Worm (Caenorhabditis elegans) whole organism, young adult: ENCODE measurements around the gene nxf-1.

ENCODE experiments used
- D2030.7 ChIP-seq: fragments of 200-800 bp; sonication (Bioruptor generic); IDR thresholded peaks from 2 replicates; pipeline ENCODE4 v1.3.6; 2022; ENCODE audit warnings: missing genetic modification reagents, missing genetic modification characterization, missing compliant biosample characterization
- F22D6.2 ChIP-seq: sonication (generic microtip); optimal IDR thresholded peaks from 2 replicates; lab custom pipeline; 2016; ENCODE audit warnings: mild to moderate bottlenecking, missing genetic modification characterization, missing compliant biosample characterization
- F37B4.10 ChIP-seq: fragments of 200-800 bp; sonication (Bioruptor generic); IDR thresholded peaks from 2 replicates; pipeline ENCODE4 v1.3.6; 2022; ENCODE audit warnings: missing genetic modification characterization, missing compliant biosample characterization
- F39B2.1 ChIP-seq: fragments of 200-800 bp; sonication (Bioruptor generic); IDR thresholded peaks from 2 replicates; pipeline ENCODE4 v1.3.6; 2022; ENCODE audit warnings: missing genetic modification reagents, missing genetic modification characterization, missing compliant biosample characterization
- F57A8.1 ChIP-seq: fragments of 200-800 bp; sonication (Bioruptor generic); optimal IDR thresholded peaks from 2 replicates; lab custom pipeline; 2018; ENCODE audit warnings: mild to moderate bottlenecking, missing genetic modification characterization, moderate library complexity, missing compliant biosample characterization
- K11D2.4 ChIP-seq: fragments of 200-800 bp; sonication (Bioruptor generic); IDR thresholded peaks from 2 replicates; pipeline ENCODE4 v1.3.6; 2022; ENCODE audit warnings: missing genetic modification reagents, missing genetic modification characterization, missing compliant biosample characterization
- Y67H2A.10 ChIP-seq: fragments of 200-800 bp; sonication (Bioruptor generic); conservative IDR thresholded peaks from 2 replicates; pipeline ENCODE4 v1.3.6; 2022; ENCODE audit warnings: missing genetic modification reagents, missing genetic modification characterization, missing compliant biosample characterization
- Y95B8A.8 ChIP-seq: fragments of 200-800 bp; sonication (Bioruptor generic); IDR thresholded peaks from 2 replicates; pipeline ENCODE4 v1.3.6; 2022; ENCODE audit warnings: missing genetic modification reagents, missing genetic modification characterization, missing compliant biosample characterization
- ama-1 ChIP-seq, 3 experiments: fragments of 150-350 bp in 1 of 3; sonication (generic microtip) in 2 of 3; optimal IDR thresholded peaks; 2 replicates each; lab custom pipeline; 2014 to 2018; ENCODE audit warnings: missing biosample characterization in 2 of 3, missing genetic modification characterization in 2 of 3, missing genetic modification reagents in 2 of 3
- aptf-2 ChIP-seq: fragments of 200-800 bp; sonication (Bioruptor generic); conservative IDR thresholded peaks from 2 replicates; pipeline ENCODE4 v1.3.6; 2022; ENCODE audit warnings: missing genetic modification reagents, missing genetic modification characterization, missing compliant biosample characterization
- attf-6 ChIP-seq: fragments of 200-800 bp; sonication (Bioruptor generic); IDR thresholded peaks from 2 replicates; pipeline ENCODE4 v1.3.6; 2022; ENCODE audit warnings: missing genetic modification reagents, missing genetic modification characterization, missing compliant biosample characterization
- ceh-27 ChIP-seq: fragments of 200-800 bp; sonication (Bioruptor generic); optimal IDR thresholded peaks from 2 replicates; lab custom pipeline; 2018; ENCODE audit warnings: mild to moderate bottlenecking, missing genetic modification characterization, moderate library complexity, missing compliant biosample characterization
- ceh-58 ChIP-seq: fragments of 200-800 bp; sonication (Bioruptor generic); IDR thresholded peaks from 2 replicates; pipeline ENCODE4 v1.3.6; 2022; ENCODE audit warnings: missing genetic modification characterization, missing compliant biosample characterization
- ceh-91 ChIP-seq: fragments of 200-800 bp; sonication (Bioruptor generic); IDR thresholded peaks from 2 replicates; pipeline ENCODE4 v1.3.6; 2022; ENCODE audit warnings: missing genetic modification reagents, missing genetic modification characterization, missing compliant biosample characterization
- chd-7 ChIP-seq: sonication (generic microtip); optimal IDR thresholded peaks from 2 replicates; lab custom pipeline; 2016; ENCODE audit warnings: mild to moderate bottlenecking, missing genetic modification characterization, moderate library complexity, missing compliant biosample characterization
- efl-1 ChIP-seq: fragments of 150-350 bp; optimal IDR thresholded peaks from 2 replicates; lab custom pipeline; 2014; ENCODE audit warnings: missing biosample characterization, missing genetic modification reagents, missing genetic modification characterization
- egl-44 ChIP-seq: fragments of 200-800 bp; sonication (Bioruptor generic); IDR thresholded peaks from 2 replicates; pipeline ENCODE4 v1.3.6; 2022; ENCODE audit warnings: missing genetic modification reagents, missing genetic modification characterization, missing compliant biosample characterization
- egrh-3 ChIP-seq: fragments of 200-800 bp; sonication (Bioruptor generic); IDR thresholded peaks from 2 replicates; pipeline ENCODE4 v1.3.6; 2022; ENCODE audit warnings: missing genetic modification reagents, missing genetic modification characterization, missing compliant biosample characterization
- ekl-4 ChIP-seq: fragments of 200-800 bp; sonication (Bioruptor generic); IDR thresholded peaks from 2 replicates; pipeline ENCODE4 v1.3.6; 2022; ENCODE audit warnings: missing genetic modification reagents, missing genetic modification characterization, missing compliant biosample characterization
- fkh-3 ChIP-seq: sonication (generic microtip); optimal IDR thresholded peaks from 2 replicates; lab custom pipeline; 2016; ENCODE audit warnings: mild to moderate bottlenecking, missing genetic modification characterization, missing compliant biosample characterization
- gei-17 ChIP-seq: fragments of 200-800 bp; sonication (Bioruptor generic); optimal IDR thresholded peaks from 2 replicates; lab custom pipeline; 2018; ENCODE audit warnings: mild to moderate bottlenecking, missing genetic modification characterization, missing compliant biosample characterization
- him-1 ChIP-seq: sonication (generic microtip); optimal IDR thresholded peaks from 2 replicates; lab custom pipeline; 2016; ENCODE audit warnings: missing genotype, missing genetic modification reagents, missing genetic modification characterization, missing compliant biosample characterization
- hlh-26 ChIP-seq: fragments of 200-800 bp; sonication (Bioruptor generic); conservative IDR thresholded peaks from 2 replicates; pipeline ENCODE4 v1.3.6; 2022; ENCODE audit warnings: missing genetic modification reagents, missing genetic modification characterization, missing compliant biosample characterization
- hmg-1.2 ChIP-seq: fragments of 200-800 bp; sonication (Bioruptor generic); IDR thresholded peaks from 2 replicates; pipeline ENCODE4 v1.3.6; 2022; ENCODE audit warnings: missing genetic modification reagents, missing genetic modification characterization, missing compliant biosample characterization
- hmg-20 ChIP-seq: fragments of 200-800 bp; sonication (Bioruptor generic); IDR thresholded peaks from 2 replicates; pipeline ENCODE4 v1.3.6; 2022; ENCODE audit warnings: missing genetic modification reagents, missing genetic modification characterization, missing compliant biosample characterization
- hsf-1 ChIP-seq: fragments of 200-800 bp; sonication (Bioruptor generic); IDR thresholded peaks from 2 replicates; pipeline ENCODE4 v1.3.6; 2022; ENCODE audit warnings: missing genetic modification reagents, missing genetic modification characterization, missing compliant biosample characterization
- let-526 ChIP-seq: fragments of 200-800 bp; sonication (Bioruptor generic); IDR thresholded peaks from 2 replicates; pipeline ENCODE4 v1.3.6; 2022; ENCODE audit warnings: missing genetic modification reagents, missing genetic modification characterization, missing compliant biosample characterization
- lin-35 ChIP-seq, 3 experiments: fragments of 150-350 bp in 2 of 3; sonication (generic microtip) in 1 of 3; optimal IDR thresholded peaks; 2 replicates each; lab custom pipeline; 2014 to 2018; ENCODE audit warnings: missing biosample characterization in 3 of 3, missing genetic modification characterization in 3 of 3, missing genetic modification reagents in 3 of 3
- lin-54 ChIP-seq: fragments of 200-800 bp; sonication (Bioruptor generic); optimal IDR thresholded peaks from 2 replicates; lab custom pipeline; 2018; ENCODE audit warnings: mild to moderate bottlenecking, missing genetic modification characterization, missing compliant biosample characterization
- lir-1 ChIP-seq: fragments of 200-800 bp; sonication (Bioruptor generic); conservative IDR thresholded peaks from 2 replicates; pipeline ENCODE4 v1.3.6; 2022; ENCODE audit warnings: missing genetic modification reagents, missing genetic modification characterization, missing compliant biosample characterization
- lsy-27 ChIP-seq: sonication (generic microtip); optimal IDR thresholded peaks from 2 replicates; lab custom pipeline; 2017; ENCODE audit warnings: missing genetic modification characterization, mild to moderate bottlenecking, missing compliant biosample characterization, antibody characterized with exemption, missing genotype, borderline replicate concordance; ENCODE audit not compliant: insufficient read depth
- madf-3 ChIP-seq: fragments of 200-800 bp; sonication (Bioruptor generic); IDR thresholded peaks from 2 replicates; pipeline ENCODE4 v1.3.6; 2022; ENCODE audit warnings: missing genetic modification reagents, missing genetic modification characterization, missing compliant biosample characterization
- mcd-1 ChIP-seq: fragments of 200-800 bp; sonication (Bioruptor generic); IDR thresholded peaks from 2 replicates; pipeline ENCODE4 v1.3.6; 2022; ENCODE audit warnings: missing genetic modification reagents, missing genetic modification characterization, missing compliant biosample characterization
- mel-28 ChIP-seq: sonication (generic microtip); optimal IDR thresholded peaks from 2 replicates; lab custom pipeline; 2016; ENCODE audit warnings: borderline replicate concordance, mild to moderate bottlenecking, missing genetic modification characterization, missing compliant biosample characterization
- mes-4 ChIP-seq: sonication (generic microtip); optimal IDR thresholded peaks from 2 replicates; lab custom pipeline; 2016; ENCODE audit warnings: missing genotype, missing genetic modification characterization, missing compliant biosample characterization
- nfya-1 ChIP-seq: sonication (generic microtip); optimal IDR thresholded peaks from 2 replicates; lab custom pipeline; 2017; ENCODE audit warnings: antibody characterized with exemption, missing compliant biosample characterization, missing genetic modification characterization, borderline replicate concordance; ENCODE audit not compliant: insufficient read depth
- nhr-120 ChIP-seq: fragments of 200-800 bp; sonication (Bioruptor generic); IDR thresholded peaks from 2 replicates; pipeline ENCODE4 v1.3.6; 2022; ENCODE audit warnings: missing genetic modification characterization, missing compliant biosample characterization
- nhr-179 ChIP-seq: sonication (generic microtip); optimal IDR thresholded peaks from 2 replicates; lab custom pipeline; 2016; ENCODE audit warnings: mild to moderate bottlenecking, missing genetic modification characterization, missing compliant biosample characterization
- pha-4 ChIP-seq: fragments of 150-350 bp; sonication (generic microtip); optimal IDR thresholded peaks from 2 replicates; lab custom pipeline; 2014; ENCODE audit warnings: missing biosample characterization, missing genetic modification reagents, missing genetic modification characterization
- rcor-1 ChIP-seq: fragments of 200-800 bp; sonication (Bioruptor generic); IDR thresholded peaks from 2 replicates; pipeline ENCODE4 v1.3.6; 2022; ENCODE audit warnings: missing genetic modification reagents, missing genetic modification characterization, missing compliant biosample characterization
- sdz-38 ChIP-seq: sonication (generic microtip); optimal IDR thresholded peaks from 2 replicates; lab custom pipeline; 2016; ENCODE audit warnings: missing genotype, missing genetic modification characterization, missing compliant biosample characterization
- snpc-4 ChIP-seq, 5 experiments: fragments of 150-350 bp in 1 of 5; sonication (generic microtip) in 4 of 5; optimal IDR thresholded peaks; 2 replicates each; lab custom pipeline; 2014 to 2018; ENCODE audit warnings: missing genetic modification characterization in 5 of 5, missing biosample characterization in 3 of 5, antibody characterized with exemption in 2 of 5, mild to moderate bottlenecking in 2 of 5, missing compliant biosample characterization in 2 of 5, missing genotype in 2 of 5, moderate library complexity in 2 of 5, missing genetic modification reagents in 1 of 5
- unc-62 ChIP-seq: fragments of 150-350 bp; optimal IDR thresholded peaks from 2 replicates; lab custom pipeline; 2014; ENCODE audit warnings: missing biosample characterization, missing genetic modification reagents, missing genetic modification characterization
- zfh-2 ChIP-seq: fragments of 200-800 bp; sonication (Bioruptor generic); conservative IDR thresholded peaks from 2 replicates; pipeline ENCODE4 v1.3.6; 2022; ENCODE audit warnings: missing genetic modification reagents, missing genetic modification characterization, missing compliant biosample characterization
- ztf-18 ChIP-seq: sonication (generic microtip); optimal IDR thresholded peaks from 2 replicates; lab custom pipeline; 2016; ENCODE audit warnings: missing genotype, mild to moderate bottlenecking, missing genetic modification characterization, missing compliant biosample characterization
- ztf-22 ChIP-seq: fragments of 200-800 bp; sonication (Bioruptor generic); optimal IDR thresholded peaks from 2 replicates; lab custom pipeline; 2018; ENCODE audit warnings: mild to moderate bottlenecking, missing genetic modification characterization, moderate library complexity, missing compliant biosample characterization
- ztf-28 ChIP-seq: fragments of 200-800 bp; sonication (Bioruptor generic); IDR thresholded peaks from 2 replicates; pipeline ENCODE4 v1.3.6; 2022; ENCODE audit warnings: missing genetic modification reagents, missing genetic modification characterization, missing compliant biosample characterization
- ztf-6 ChIP-seq: fragments of 200-800 bp; sonication (Bioruptor generic); IDR thresholded peaks from 2 replicates; pipeline ENCODE4 v1.3.6; 2022; ENCODE audit warnings: missing genetic modification reagents, missing genetic modification characterization, missing compliant biosample characterization

The nxf-1 gene

DNA sequence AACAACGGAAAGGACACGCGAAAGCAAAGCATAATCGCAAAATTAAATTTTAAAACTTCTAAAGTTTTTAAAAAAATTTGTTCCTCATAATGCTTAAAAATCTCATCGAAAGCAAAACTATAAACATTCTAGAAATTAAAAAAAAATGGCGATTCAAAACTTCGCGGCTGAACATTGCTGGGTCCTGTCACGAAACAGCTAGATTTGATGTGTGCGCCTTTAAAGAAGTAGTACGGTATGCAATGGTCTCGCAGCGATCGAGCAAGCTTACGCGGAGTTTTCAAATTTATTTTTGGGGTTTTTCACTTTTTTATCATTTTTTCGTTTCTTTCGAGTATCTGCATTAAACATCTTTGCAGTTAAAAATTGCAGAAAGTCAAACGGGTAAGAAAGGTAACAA is 42.3 kb upstream of the nxf-1 start, which contains the start of gene coh-3 (continued):
- TF ChIP-seq fkh-3 (no peak), mel-28 (tag; lab: Kevin White, UChicago) (no peak), rcor-1 (GFP tag; lab: Robert Waterston, UW) (peak; percentile 76), ztf-6 (GFP tag; lab: Robert Waterston, UW) (no peak), ztf-18 (tag; lab: Kevin White, UChicago) (no peak), lir-1 (peak; percentile 53; the same call in 1 of the 2 replicates), nhr-120 (GFP tag; lab: Robert Waterston, UW) (no peak), egrh-3 (GFP tag; lab: Robert Waterston, UW) (no peak), egl-44 (GFP tag; lab: Robert Waterston, UW) (no peak), hlh-26 (GFP tag; lab: Robert Waterston, UW) (no peak), let-526 (GFP tag; lab: Robert Waterston, UW) (no peak), lin-35 (GFP tag; optimal IDR thresholded peaks at IDR 0.05; lab: Kevin White, UChicago) (peak in 1 of 3 experiments; percentile 30), hmg-1.2 (GFP tag; lab: Robert Waterston, UW) (peak; percentile 49; the same call in 1 of the 2 replicates), ceh-58 (GFP tag; lab: Robert Waterston, UW) (no peak), him-1 (tag; lab: Kevin White, UChicago) (peak; percentile 53), mes-4 (tag; lab: Kevin White, UChicago) (no peak), nhr-179 (tag; lab: Kevin White, UChicago) (no peak), D2030.7 (GFP tag; lab: Robert Waterston, UW) (peak; percentile 95), gei-17 (GFP tag; lab: Kevin White, UChicago) (no peak), F57A8.1 (no peak), efl-1 (peak; percentile 96), ztf-22 (GFP tag; lab: Kevin White, UChicago) (no peak), ekl-4 (peak; percentile 88), K11D2.4 (no peak), ama-1 (optimal IDR thresholded peaks at IDR 0.05; lab: Kevin White, UChicago) (no peak), ama-1 (GFP tag; optimal IDR thresholded peaks at IDR 0.05; lab: Kevin White, UChicago) (no peak), lin-54 (peak; percentile 90), pha-4 (tag; lab: Kevin White, UChicago) (no peak), sdz-38 (tag; lab: Kevin White, UChicago) (no peak), F39B2.1 (GFP tag; lab: Robert Waterston, UW) (no peak), hmg-20 (GFP tag; lab: Robert Waterston, UW) (no peak), F22D6.2 (tag; lab: Kevin White, UChicago) (no peak), madf-3 (peak; percentile 90), unc-62 (GFP tag; lab: Kevin White, UChicago) (no peak), ztf-28 (peak; percentile 53; the same call in 1 of the 2 replicates), ceh-91 (peak; percentile 96), chd-7 (tag; lab: Kevin White, UChicago) (no peak), aptf-2 (GFP tag; lab: Robert Waterston, UW) (peak; percentile 65; the same call in 1 of the 2 replicates), mcd-1 (peak; percentile 63), attf-6 (peak; percentile 70), ceh-27 (GFP tag; lab: Kevin White, UChicago) (no peak), Y67H2A.10 (GFP tag; lab: Robert Waterston, UW) (0 out of 2 replicates have a peak, but pooled peaks have one; percentile 25), lsy-27 (tag; lab: Kevin White, UChicago) (no peak), zfh-2 (GFP tag; lab: Robert Waterston, UW) (no peak), snpc-4 (GFP tag; optimal IDR thresholded peaks at IDR 0.05; lab: Kevin White, UChicago) (no peak), snpc-4 (tag; optimal IDR thresholded peaks at IDR 0.05; lab: Kevin White, UChicago) (peak in 3 of 4 experiments; percentile 46 to 74 (median 71)), Y95B8A.8 (GFP tag; lab: Robert Waterston, UW) (0 out of 2 replicates have a peak, but pooled peaks have one; percentile 35), F37B4.10 (GFP tag; lab: Robert Waterston, UW) (no peak), nfya-1 (tag; lab: Kevin White, UChicago) (no peak), hsf-1 (GFP tag; lab: Robert Waterston, UW) (peak; percentile 93)
